Fruit fly (Drosophila melanogaster) whole organism, pupa: ENCODE data around the gene Ugt35B1.

ENCODE experiments used
- CG12605 ChIP-seq: fragments of 200-800 bp; sonication (Bioruptor generic); IDR thresholded peaks from 2 replicates; pipeline ENCODE4 v1.3.6; 2022; ENCODE audit warnings: missing biosample characterization, missing genetic modification characterization
- CG13204 ChIP-seq: fragments of 200-800 bp; sonication (Bioruptor generic); optimal IDR thresholded peaks from 2 replicates; lab custom pipeline; 2018; ENCODE audit warnings: missing biosample characterization, mild to moderate bottlenecking, missing genetic modification characterization, moderate library complexity
- CG15710 ChIP-seq: fragments of 200-800 bp; sonication (Bioruptor generic); optimal IDR thresholded peaks from 2 replicates; lab custom pipeline; 2018; ENCODE audit warnings: missing biosample characterization, mild to moderate bottlenecking, missing genetic modification characterization, moderate library complexity
- CG17806 ChIP-seq: fragments of 200-800 bp; sonication (Bioruptor generic); optimal IDR thresholded peaks from 2 replicates; lab custom pipeline; 2018; ENCODE audit warnings: missing biosample characterization, mild to moderate bottlenecking, missing genetic modification characterization, moderate library complexity
- EcR ChIP-seq: fragments of 200-800 bp; sonication (Bioruptor generic); optimal IDR thresholded peaks from 3 replicates; lab custom pipeline; 2019; ENCODE audit warnings: missing biosample characterization, missing genetic modification characterization, mild to moderate bottlenecking, moderate library complexity, missing genetic modification reagents
- Pif1A ChIP-seq: fragments of 200-800 bp; sonication (Bioruptor generic); optimal IDR thresholded peaks from 3 replicates; lab custom pipeline; 2016; ENCODE audit warnings: missing biosample characterization, missing genetic modification characterization
- rn ChIP-seq: fragments of 200-800 bp; sonication (Bioruptor generic); IDR thresholded peaks from 2 replicates; pipeline ENCODE4 v1.3.6; 2022; ENCODE audit warnings: missing biosample characterization, missing genetic modification characterization

dm6 chr3R:11175308-11175707 lies 5.3 kb upstream of the Ugt35B1 start, which contains the start of the genes Ugt304A1 and Ugt303A1:
- TF ChIP-seq CG12605 (GFP tag; lab: Robert Waterston, UW), result no peak
- no peak for TF ChIP-seq CG13204 (GFP tag; lab: Kevin White, UChicago)
- no peak for TF ChIP-seq Pif1A
- TF ChIP-seq CG17806 (tag; lab: Kevin White, UChicago), result no peak
- TF ChIP-seq EcR (GFP tag; lab: Kevin White, UChicago), result no peak
- no peak for TF ChIP-seq rn
- TF ChIP-seq CG15710 (tag; lab: Kevin White, UChicago), result no peak
